Fruit fly (Drosophila melanogaster): ENCODE data around the gene Gyc88E.

dm6 chr3R:15136015-15136414, 14.2 kb upstream of the Gyc88E start:
- TF ChIP-seq CG8301 (tag; optimal IDR thresholded peaks at IDR 0.05) (no peak), Ets98B (GFP tag; IDR thresholded peaks at IDR 0.05) (no peak), EcR (GFP tag; optimal IDR thresholded peaks at IDR 0.05) (no peak), CG8159 (tag; optimal IDR thresholded peaks at IDR 0.05) (no peak), CG15710 (tag; optimal IDR thresholded peaks at IDR 0.05) (no peak), CG9948 (tag; optimal IDR thresholded peaks at IDR 0.05) (no peak), gl (tag; optimal IDR thresholded peaks at IDR 0.05) (no peak), CG13204 (GFP tag; optimal IDR thresholded peaks at IDR 0.05) (no peak), Pif1A (GFP tag; optimal IDR thresholded peaks at IDR 0.05) (no peak), CG10348 (GFP tag; IDR thresholded peaks at IDR 0.05) (no peak), rn (GFP tag; IDR thresholded peaks at IDR 0.05) (no peak), CG14655 (GFP tag; optimal IDR thresholded peaks at IDR 0.05) (no peak), Pif1B (GFP tag; optimal IDR thresholded peaks at IDR 0.05) (no peak), CG17806 (tag; optimal IDR thresholded peaks at IDR 0.05) (no peak)
